Worm (Caenorhabditis elegans): Measurements from ENCODE around the gene nhr-229.

DNA sequence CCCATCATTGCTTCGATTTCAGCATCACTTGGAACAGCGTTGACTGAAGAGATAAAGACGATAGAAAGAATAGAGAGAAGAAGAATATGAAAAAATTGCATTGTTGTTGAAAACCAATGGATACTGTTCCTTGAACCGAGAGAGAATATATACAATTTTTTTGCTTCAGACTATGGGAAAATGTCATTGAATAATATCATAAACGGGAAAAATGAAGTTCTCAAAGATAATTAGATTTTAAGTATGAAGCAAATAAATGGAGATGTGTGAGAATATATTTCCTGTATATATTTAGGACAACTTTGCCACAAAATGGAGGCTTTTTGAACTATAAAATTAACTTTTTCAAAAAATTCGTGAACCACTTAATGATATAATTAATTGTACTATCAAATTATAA is 27.6 kb upstream of the nhr-229 start, which contains the start of gene Y116A8C.44:
- TF ChIP-seq blmp-1 (tag; optimal IDR thresholded peaks at IDR 0.05) (no peak), unc-130 (tag; optimal IDR thresholded peaks at IDR 0.05) (no peak), lsy-2 (tag; optimal IDR thresholded peaks at IDR 0.05) (no peak), ama-1 (optimal IDR thresholded peaks at IDR 0.05) (no peak), alr-1 (tag; optimal IDR thresholded peaks at IDR 0.05; ENCODE audit: borderline replicate concordance) (no peak), nhr-28 (tag; optimal IDR thresholded peaks at IDR 0.05) (no peak), aha-1 (tag; optimal IDR thresholded peaks at IDR 0.05) (no peak), lin-35 (GFP tag; optimal IDR thresholded peaks at IDR 0.05) (no peak), rnt-1 (tag; optimal IDR thresholded peaks at IDR 0.05) (no peak), aly-2 (tag; optimal IDR thresholded peaks at IDR 0.05) (no peak), lin-13 (GFP tag; optimal IDR thresholded peaks at IDR 0.05) (no peak), tlp-1 (tag; optimal IDR thresholded peaks at IDR 0.05) (no peak), elt-3 (tag; optimal IDR thresholded peaks at IDR 0.05) (no peak), mep-1 (tag; optimal IDR thresholded peaks at IDR 0.05) (no peak)

Data from whole organism, L1 larva.